Worm (Caenorhabditis elegans) whole organism, early embryonic: ENCODE data around the gene enu-3.2.

Experiments
- B0310.2 ChIP-seq: sonication (generic microtip); optimal IDR thresholded peaks from 2 replicates; lab custom pipeline; 2016; ENCODE audit warnings: mild to moderate bottlenecking, missing genetic modification characterization, missing compliant biosample characterization
- F13C5.2 ChIP-seq: sonication (generic microtip); optimal IDR thresholded peaks from 2 replicates; lab custom pipeline; 2017; ENCODE audit warnings: mild to moderate bottlenecking, missing genetic modification characterization, inconsistent platforms, missing compliant biosample characterization
- aly-1 ChIP-seq: sonication (generic microtip); optimal IDR thresholded peaks from 2 replicates; lab custom pipeline; 2016; ENCODE audit warnings: missing genetic modification characterization, missing compliant biosample characterization
- ama-1 ChIP-seq: fragments of 150-350 bp; optimal IDR thresholded peaks from 2 replicates; lab custom pipeline; 2014
- ceh-13 ChIP-seq: fragments of 200-800 bp; sonication (Bioruptor generic); optimal IDR thresholded peaks from 2 replicates; lab custom pipeline; 2018; ENCODE audit warnings: mild to moderate bottlenecking, missing genetic modification characterization, missing compliant biosample characterization
- ceh-36 ChIP-seq: sonication (generic microtip); optimal IDR thresholded peaks from 2 replicates; lab custom pipeline; 2016; ENCODE audit warnings: missing genetic modification characterization, inconsistent platforms, missing compliant biosample characterization
- ets-7 ChIP-seq: sonication (generic microtip); optimal IDR thresholded peaks from 2 replicates; lab custom pipeline; 2016; ENCODE audit warnings: missing genotype, missing genetic modification characterization, missing compliant biosample characterization
- flt-1 ChIP-seq: fragments of 200-800 bp; sonication (Bioruptor generic); IDR thresholded peaks from 2 replicates; pipeline ENCODE4 v1.3.6; 2022; ENCODE audit warnings: missing genetic modification characterization, missing compliant biosample characterization
- hmbx-1 ChIP-seq: sonication (generic microtip); optimal IDR thresholded peaks from 2 replicates; lab custom pipeline; 2016; ENCODE audit warnings: mild to moderate bottlenecking, missing genetic modification characterization, missing compliant biosample characterization
- hmg-4 ChIP-seq: fragments of 200-800 bp; sonication (Bioruptor generic); optimal IDR thresholded peaks from 2 replicates; lab custom pipeline; 2018; ENCODE audit warnings: mild to moderate bottlenecking, missing genetic modification characterization, missing compliant biosample characterization
- hnd-1 ChIP-seq: sonication (generic microtip); optimal IDR thresholded peaks from 2 replicates; lab custom pipeline; 2016; ENCODE audit warnings: missing genetic modification characterization, missing compliant biosample characterization
- pes-1 ChIP-seq: fragments of 200-800 bp; sonication (Bioruptor generic); IDR thresholded peaks from 2 replicates; pipeline ENCODE4 v1.3.6; 2022; ENCODE audit warnings: missing genetic modification reagents, missing genetic modification characterization, missing compliant biosample characterization
- scrt-1 ChIP-seq: fragments of 200-800 bp; sonication (Bioruptor generic); IDR thresholded peaks from 2 replicates; pipeline ENCODE4 v1.3.6; 2022; ENCODE audit warnings: missing genetic modification characterization, missing compliant biosample characterization
- sea-1 ChIP-seq: fragments of 200-800 bp; sonication (Bioruptor generic); conservative IDR thresholded peaks from 2 replicates; pipeline ENCODE4 v1.3.6; 2022; ENCODE audit warnings: missing genetic modification characterization, missing compliant biosample characterization
- tbx-11 ChIP-seq: fragments of 200-800 bp; sonication (Bioruptor generic); IDR thresholded peaks from 2 replicates; pipeline ENCODE4 v1.3.6; 2022; ENCODE audit warnings: missing genetic modification characterization, missing compliant biosample characterization
- tbx-37 ChIP-seq: fragments of 200-800 bp; sonication (Bioruptor generic); conservative IDR thresholded peaks from 2 replicates; pipeline ENCODE4 v1.3.6; 2022; ENCODE audit warnings: missing genetic modification reagents, missing genetic modification characterization, missing compliant biosample characterization
- tra-4 ChIP-seq: sonication (generic microtip); optimal IDR thresholded peaks from 2 replicates; lab custom pipeline; 2017; ENCODE audit warnings: missing genetic modification characterization, missing compliant biosample characterization

enu-3.2 gene

DNA sequence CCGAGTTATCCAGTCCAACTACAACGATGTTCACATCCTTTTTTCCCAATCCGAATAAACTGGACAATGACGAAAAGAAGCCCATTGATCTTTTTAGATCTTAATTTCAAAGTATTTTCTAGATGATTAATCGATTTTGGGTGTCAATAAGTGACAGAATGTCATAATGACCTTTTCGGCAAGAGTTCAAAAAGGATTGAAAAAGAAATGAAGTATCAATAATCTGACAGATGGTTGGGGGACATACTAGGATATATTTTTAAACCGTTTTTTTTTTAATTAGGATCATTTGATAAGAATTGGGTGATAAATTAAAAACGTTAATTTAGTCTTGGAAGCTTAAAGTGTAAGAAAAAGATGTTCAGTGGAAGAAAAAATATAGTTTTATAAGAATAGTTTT, 29.7 kb upstream of the enu-3.2 start, which contains the start of gene arl-6:
TSS of gene arl-6 (minus strand) at position 101 of the 400 bp plus-strand sequence.
- TF ChIP-seq ceh-13 (GFP tag; lab: Kevin White, UChicago) (no peak), ceh-36 (tag; lab: Kevin White, UChicago) (no peak), tra-4 (no peak), flt-1 (GFP tag; lab: Robert Waterston, UW) (no peak), tbx-37 (GFP tag; lab: Robert Waterston, UW) (no peak), ets-7 (tag; lab: Kevin White, UChicago) (no peak), tbx-11 (no peak), sea-1 (GFP tag; lab: Robert Waterston, UW) (no peak), ama-1 (lab: Kevin White, UChicago) (no peak), hmg-4 (GFP tag; lab: Kevin White, UChicago) (no peak), hnd-1 (tag; lab: Kevin White, UChicago) (no peak), pes-1 (no peak), aly-1 (no peak), F13C5.2 (tag; lab: Kevin White, UChicago) (no peak), B0310.2 (no peak), scrt-1 (GFP tag; lab: Robert Waterston, UW) (no peak)

DNA sequence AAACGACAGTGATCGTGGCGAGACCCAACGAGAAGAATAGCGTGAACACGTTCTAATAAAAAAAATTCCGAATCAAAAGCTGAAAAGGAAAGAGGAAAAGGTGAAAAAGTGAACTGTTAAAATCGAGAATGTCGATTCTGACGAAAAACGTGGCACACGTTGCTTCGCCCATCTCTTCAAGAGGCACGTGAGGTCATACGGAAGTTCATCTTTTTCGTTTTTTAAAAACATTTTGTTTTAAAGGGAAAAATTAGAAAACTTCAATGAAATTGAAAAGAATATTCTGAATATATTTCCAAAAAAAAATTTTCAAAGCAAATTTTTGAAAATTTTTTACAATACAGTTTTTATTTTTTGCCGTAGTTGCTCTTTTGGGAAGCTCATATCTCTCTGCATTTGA, 26.2 kb upstream of the enu-3.2 start, which contains the start of gene C38D4.7:
TSS of gene C38D4.7 (minus strand) at position 101 of the 400 bp plus-strand sequence.
- TF ChIP-seq flt-1 (GFP tag; lab: Robert Waterston, UW) (no peak), F13C5.2 (tag; lab: Kevin White, UChicago) (no peak), pes-1 (no peak), tbx-11 (no peak), B0310.2 (no peak), hmg-4 (GFP tag; lab: Kevin White, UChicago) (no peak), aly-1 (no peak), scrt-1 (GFP tag; lab: Robert Waterston, UW) (no peak), ets-7 (tag; lab: Kevin White, UChicago) (no peak)

DNA sequence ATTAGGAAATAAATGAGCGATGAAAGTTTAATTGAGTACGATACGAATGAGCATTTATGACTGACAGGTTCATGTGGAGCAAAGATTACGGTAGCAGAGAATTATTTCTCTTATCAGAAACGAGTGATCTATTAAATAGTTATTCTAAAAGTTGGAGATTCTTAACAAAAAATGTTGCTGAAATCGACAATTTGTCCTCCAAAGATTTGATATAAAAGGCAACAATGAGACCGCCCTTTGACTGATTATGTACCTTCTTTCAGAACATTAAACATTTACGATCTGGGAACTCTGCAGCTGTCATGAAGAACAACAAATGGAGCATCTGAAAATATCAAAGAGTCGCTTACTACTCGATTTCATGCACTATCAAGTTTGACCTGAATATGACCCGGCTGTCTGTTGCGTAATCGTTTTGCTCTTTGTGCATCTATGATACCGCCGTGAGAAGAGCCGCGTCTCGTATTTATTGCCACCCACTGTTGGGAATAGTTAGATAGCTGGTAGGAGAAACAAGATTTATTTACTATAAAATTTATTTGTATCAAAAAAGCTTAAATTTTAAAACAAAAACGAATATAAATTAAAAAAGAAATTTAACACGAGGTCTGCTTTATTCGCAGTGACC, 24.6 kb upstream of the enu-3.2 start, which contains the start of gene pal-1:
TSS of gene pal-1 (minus strand) at position 51 of the 628 bp plus-strand sequence.
- TF ChIP-seq ceh-36 (tag; lab: Kevin White, UChicago) (no peak), flt-1 (GFP tag; lab: Robert Waterston, UW) (no peak), ets-7 (tag; lab: Kevin White, UChicago) (no peak), pes-1 (no peak), hmbx-1 (tag; lab: Kevin White, UChicago) (no peak), tbx-11 (no peak), ama-1 (lab: Kevin White, UChicago) (no peak), B0310.2 (no peak), tbx-37 (GFP tag; lab: Robert Waterston, UW) (no peak), F13C5.2 (tag; lab: Kevin White, UChicago) (no peak), tra-4 (no peak), ceh-13 (GFP tag; lab: Kevin White, UChicago) (no peak), aly-1 (no peak)

DNA sequence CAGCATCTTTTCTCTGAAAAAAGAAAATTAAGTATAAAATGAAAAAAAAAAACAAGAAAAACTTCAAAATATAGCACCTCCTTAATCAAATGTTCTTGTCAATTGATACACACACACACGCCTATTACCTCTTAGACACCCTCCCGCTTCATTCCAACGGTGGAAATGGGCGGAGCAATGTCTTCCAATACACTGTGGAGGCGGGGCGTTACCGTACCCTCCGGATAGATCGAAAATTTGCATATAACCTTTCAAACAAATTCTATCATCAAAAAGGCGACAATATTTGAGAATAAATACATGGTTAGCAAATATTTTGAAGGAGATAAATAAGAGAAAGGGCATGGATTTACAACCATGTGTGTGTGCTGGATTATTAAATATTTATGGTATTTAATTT, 23.1 kb upstream of the enu-3.2 start:
- TF ChIP-seq hnd-1 (tag; lab: Kevin White, UChicago) (no peak), tra-4 (no peak), scrt-1 (GFP tag; lab: Robert Waterston, UW) (no peak), tbx-11 (no peak), sea-1 (GFP tag; lab: Robert Waterston, UW) (no peak), ceh-36 (tag; lab: Kevin White, UChicago) (no peak), tbx-37 (GFP tag; lab: Robert Waterston, UW) (no peak), aly-1 (no peak), hmg-4 (GFP tag; lab: Kevin White, UChicago) (no peak), ets-7 (tag; lab: Kevin White, UChicago) (no peak), B0310.2 (no peak), F13C5.2 (tag; lab: Kevin White, UChicago) (no peak)

DNA sequence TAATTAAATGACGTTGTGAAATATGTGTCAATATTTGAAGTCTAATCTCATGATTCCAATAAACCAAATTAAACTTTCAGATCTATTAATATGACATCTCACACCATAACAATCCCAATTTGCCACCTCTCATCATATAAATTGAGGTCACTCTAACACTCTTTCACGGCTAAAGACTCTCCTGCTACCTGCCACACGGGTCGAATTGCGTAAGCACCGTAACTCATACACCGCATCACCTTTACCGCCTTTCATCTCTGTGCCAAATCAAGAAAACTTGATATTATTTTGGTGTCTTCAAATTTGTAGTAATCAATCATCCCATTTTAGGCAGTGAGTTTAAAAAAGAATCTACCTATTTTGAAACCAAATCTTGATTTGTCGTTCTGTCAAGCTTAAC, 21.3 kb upstream of the enu-3.2 start:
- TF ChIP-seq hmg-4 (GFP tag; lab: Kevin White, UChicago) (no peak), ets-7 (tag; lab: Kevin White, UChicago) (no peak), ceh-13 (GFP tag; lab: Kevin White, UChicago) (no peak), hnd-1 (tag; lab: Kevin White, UChicago) (no peak), tbx-11 (no peak), F13C5.2 (tag; lab: Kevin White, UChicago) (no peak), aly-1 (no peak), pes-1 (no peak), B0310.2 (no peak), tbx-37 (GFP tag; lab: Robert Waterston, UW) (no peak), scrt-1 (GFP tag; lab: Robert Waterston, UW) (no peak), ama-1 (lab: Kevin White, UChicago) (no peak), flt-1 (GFP tag; lab: Robert Waterston, UW) (no peak), sea-1 (GFP tag; lab: Robert Waterston, UW) (no peak), ceh-36 (tag; lab: Kevin White, UChicago) (no peak), tra-4 (no peak), hmbx-1 (tag; lab: Kevin White, UChicago) (no peak)

DNA sequence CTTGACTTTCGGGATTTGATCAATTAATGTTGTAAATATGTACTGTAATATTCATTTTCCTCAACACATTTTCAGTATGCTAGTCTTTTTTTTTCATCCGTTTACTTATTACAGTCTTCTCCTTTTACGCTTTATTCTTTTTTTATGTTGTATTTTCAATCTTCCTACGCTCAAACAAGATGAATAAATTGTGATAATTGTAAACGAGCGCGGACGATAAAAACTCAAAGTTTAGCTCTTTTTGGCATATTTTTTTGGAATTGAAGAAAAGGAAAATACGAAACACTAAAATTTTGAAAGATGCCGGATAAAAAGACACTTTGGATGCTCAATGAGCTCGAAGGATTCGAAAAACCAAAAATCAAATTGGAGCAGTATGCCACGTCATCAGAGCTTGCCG, 17.7 kb upstream of the enu-3.2 start, which contains the start of gene metl-5:
TSS of gene metl-5 (plus strand) at position 301 of the 400 bp plus-strand sequence.
- TF ChIP-seq ceh-36 (tag; lab: Kevin White, UChicago) (no peak), flt-1 (GFP tag; lab: Robert Waterston, UW) (no peak)

DNA sequence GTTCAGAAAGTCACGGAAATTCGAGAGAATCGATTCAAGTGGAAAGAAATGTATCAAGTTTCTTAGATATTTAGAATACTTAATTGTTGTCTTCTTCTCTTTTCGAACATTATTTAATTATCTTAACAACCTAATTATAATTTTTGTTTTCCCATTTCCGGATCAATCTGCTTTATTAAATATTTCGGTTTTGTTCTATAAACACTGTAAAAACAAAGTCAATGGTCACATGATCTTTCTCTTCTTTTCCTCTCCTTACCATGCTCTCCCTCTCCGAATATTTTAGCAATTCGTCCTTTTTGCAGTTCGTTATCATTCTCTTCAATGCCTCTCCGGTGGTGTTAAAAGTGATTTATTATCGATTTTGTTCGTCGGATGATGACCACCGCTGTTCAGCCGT, 11.5 kb upstream of the enu-3.2 start, which contains the start of gene tag-325:
TSS of gene tag-325 (plus strand) at position 301 of the 400 bp plus-strand sequence.
- TF ChIP-seq ceh-36 (tag; lab: Kevin White, UChicago) = no peak
- TF ChIP-seq ama-1 (lab: Kevin White, UChicago) = no peak
- no peak for TF ChIP-seq pes-1
- no peak for TF ChIP-seq flt-1 (GFP tag; lab: Robert Waterston, UW)
- TF ChIP-seq F13C5.2 (tag; lab: Kevin White, UChicago) = no peak
- TF ChIP-seq tra-4 = no peak
- TF ChIP-seq ceh-13 (GFP tag; lab: Kevin White, UChicago) = no peak
- TF ChIP-seq hmg-4 (GFP tag; lab: Kevin White, UChicago) = no peak
